Fruit fly (Drosophila melanogaster) whole organism, pupa: ENCODE results near the gene Hydr2.

Experiments
- CG10348 ChIP-seq: fragments of 200-800 bp; sonication (Bioruptor generic); IDR thresholded peaks from 2 replicates; pipeline ENCODE4 v1.3.6; 2022; ENCODE audit warnings: missing biosample characterization, missing genetic modification characterization
- CG12605 ChIP-seq: fragments of 200-800 bp; sonication (Bioruptor generic); IDR thresholded peaks from 2 replicates; pipeline ENCODE4 v1.3.6; 2022; ENCODE audit warnings: missing biosample characterization, missing genetic modification characterization
- CG13204 ChIP-seq: fragments of 200-800 bp; sonication (Bioruptor generic); optimal IDR thresholded peaks from 2 replicates; lab custom pipeline; 2018; ENCODE audit warnings: missing biosample characterization, mild to moderate bottlenecking, missing genetic modification characterization, moderate library complexity
- CG14655 ChIP-seq: fragments of 200-800 bp; sonication (Bioruptor generic); optimal IDR thresholded peaks from 3 replicates; lab custom pipeline; 2017; ENCODE audit warnings: mild to moderate bottlenecking, missing biosample characterization, missing genetic modification reagents, missing genetic modification characterization
- CG15710 ChIP-seq: fragments of 200-800 bp; sonication (Bioruptor generic); optimal IDR thresholded peaks from 2 replicates; lab custom pipeline; 2018; ENCODE audit warnings: missing biosample characterization, mild to moderate bottlenecking, missing genetic modification characterization, moderate library complexity
- CG17806 ChIP-seq: fragments of 200-800 bp; sonication (Bioruptor generic); optimal IDR thresholded peaks from 2 replicates; lab custom pipeline; 2018; ENCODE audit warnings: missing biosample characterization, mild to moderate bottlenecking, missing genetic modification characterization, moderate library complexity
- CG32121 ChIP-seq: fragments of 200-800 bp; sonication (Bioruptor generic); IDR thresholded peaks from 2 replicates; pipeline ENCODE4 v1.3.6; 2022; ENCODE audit warnings: missing biosample characterization, missing genetic modification characterization
- CG34367 ChIP-seq: fragments of 200-800 bp; sonication (Bioruptor generic); optimal IDR thresholded peaks from 2 replicates; lab custom pipeline; 2018; ENCODE audit warnings: missing biosample characterization, mild to moderate bottlenecking, missing genetic modification characterization
- CG4496 ChIP-seq: fragments of 200-800 bp; sonication (Bioruptor generic); IDR thresholded peaks from 3 replicates; pipeline ENCODE4 v1.3.6; 2022; ENCODE audit warnings: missing biosample characterization, missing genetic modification characterization
- CG8159 ChIP-seq: fragments of 200-800 bp; sonication (Bioruptor generic); optimal IDR thresholded peaks from 3 replicates; lab custom pipeline; 2018; ENCODE audit warnings: missing biosample characterization, mild to moderate bottlenecking, missing genetic modification characterization, moderate library complexity
- CG8301 ChIP-seq: fragments of 200-800 bp; sonication (Bioruptor generic); optimal IDR thresholded peaks from 2 replicates; lab custom pipeline; 2018; ENCODE audit warnings: missing biosample characterization, mild to moderate bottlenecking, missing genetic modification characterization
- CG9948 ChIP-seq: fragments of 200-800 bp; sonication (Bioruptor generic); optimal IDR thresholded peaks from 2 replicates; lab custom pipeline; 2018; ENCODE audit warnings: missing biosample characterization, mild to moderate bottlenecking, missing genetic modification characterization, moderate library complexity
- D1 ChIP-seq: fragments of 200-800 bp; sonication (Bioruptor generic); optimal IDR thresholded peaks from 2 replicates; lab custom pipeline; 2018; ENCODE audit warnings: missing biosample characterization, mild to moderate bottlenecking, missing genetic modification characterization, moderate library complexity
- EcR ChIP-seq: fragments of 200-800 bp; sonication (Bioruptor generic); optimal IDR thresholded peaks from 3 replicates; lab custom pipeline; 2019; ENCODE audit warnings: missing biosample characterization, missing genetic modification characterization, mild to moderate bottlenecking, moderate library complexity, missing genetic modification reagents
- Ets98B ChIP-seq: fragments of 200-800 bp; sonication (Bioruptor generic); IDR thresholded peaks from 2 replicates; pipeline ENCODE4 v1.3.6; 2022; ENCODE audit warnings: missing biosample characterization, missing genetic modification characterization
- Pif1A ChIP-seq: fragments of 200-800 bp; sonication (Bioruptor generic); optimal IDR thresholded peaks from 3 replicates; lab custom pipeline; 2016; ENCODE audit warnings: missing biosample characterization, missing genetic modification characterization
- Pif1B ChIP-seq: fragments of 200-800 bp; sonication (Bioruptor generic); optimal IDR thresholded peaks from 3 replicates; lab custom pipeline; 2016; ENCODE audit warnings: missing biosample characterization, missing genetic modification characterization
- Snoo ChIP-seq: fragments of 200-800 bp; sonication (Bioruptor generic); optimal IDR thresholded peaks from 3 replicates; lab custom pipeline; 2017; ENCODE audit warnings: missing biosample characterization, mild to moderate bottlenecking, missing genetic modification characterization, inconsistent platforms
- fd96Ca ChIP-seq: fragments of 200-800 bp; sonication (Bioruptor generic); IDR thresholded peaks from 3 replicates; pipeline ENCODE4 v1.3.6; 2022; ENCODE audit warnings: missing biosample characterization, missing genetic modification characterization
- gl ChIP-seq: fragments of 200-800 bp; sonication (Bioruptor generic); optimal IDR thresholded peaks from 2 replicates; lab custom pipeline; 2018; ENCODE audit warnings: missing biosample characterization, mild to moderate bottlenecking, missing genetic modification characterization
- rn ChIP-seq: fragments of 200-800 bp; sonication (Bioruptor generic); IDR thresholded peaks from 2 replicates; pipeline ENCODE4 v1.3.6; 2022; ENCODE audit warnings: missing biosample characterization, missing genetic modification characterization

Hydr2 gene

dm6 chr2L:3155804-3156203, 7.6 kb upstream of the Hydr2 start:
- TF ChIP-seq CG15710 (tag; lab: Kevin White, UChicago) (no peak), Ets98B (no peak), fd96Ca (GFP tag; lab: Robert Waterston, UW) (no peak), gl (tag; lab: Kevin White, UChicago) (no peak), CG10348 (GFP tag; lab: Robert Waterston, UW) (no peak), CG13204 (GFP tag; lab: Kevin White, UChicago) (no peak), CG8301 (tag; lab: Kevin White, UChicago) (no peak), rn (GFP tag; lab: Robert Waterston, UW) (no peak), CG8159 (tag; lab: Kevin White, UChicago) (no peak), Pif1B (GFP tag; lab: Kevin White, UChicago) (no peak), Snoo (tag; lab: Kevin White, UChicago) (no peak), CG14655 (GFP tag; lab: Kevin White, UChicago) (no peak), CG34367 (tag; lab: Kevin White, UChicago) (no peak), EcR (GFP tag; lab: Kevin White, UChicago) (no peak), Pif1A (no peak), CG12605 (GFP tag; lab: Robert Waterston, UW) (no peak), CG32121 (GFP tag; lab: Robert Waterston, UW) (no peak), CG9948 (tag; lab: Kevin White, UChicago) (no peak)
- TF ChIP-seq, all 21 proteins: peak for 0

- TF ChIP-seq CG9948 (tag; lab: Kevin White, UChicago) = no peak
- TF ChIP-seq Ets98B = peak; percentile 12; the same call in 1 of the 2 replicates
- peak; percentile 18 for TF ChIP-seq Pif1B (GFP tag; lab: Kevin White, UChicago)
- no peak for TF ChIP-seq D1 (tag; lab: Kevin White, UChicago)
- TF ChIP-seq fd96Ca (GFP tag; lab: Robert Waterston, UW) = no peak
- TF ChIP-seq CG34367 (tag; lab: Kevin White, UChicago) = peak; percentile 15
- peak; percentile 14 for TF ChIP-seq CG15710 (tag; lab: Kevin White, UChicago)
- no peak for TF ChIP-seq CG17806
- TF ChIP-seq Snoo (tag; lab: Kevin White, UChicago) = no peak
- no peak for TF ChIP-seq EcR (GFP tag; lab: Kevin White, UChicago)
- TF ChIP-seq CG4496 = peak; percentile 49; the same call in 1 of the 3 replicates
- no peak for TF ChIP-seq CG13204 (GFP tag; lab: Kevin White, UChicago)
- TF ChIP-seq CG32121 (GFP tag; lab: Robert Waterston, UW) = no peak
- peak; percentile 59 for TF ChIP-seq CG14655 (GFP tag; lab: Kevin White, UChicago)
- no peak for TF ChIP-seq CG8301 (tag; lab: Kevin White, UChicago)
- no peak for TF ChIP-seq gl (tag; lab: Kevin White, UChicago)
- TF ChIP-seq CG12605 (GFP tag; lab: Robert Waterston, UW) = no peak
- TF ChIP-seq CG10348 (GFP tag; lab: Robert Waterston, UW) = no peak
- TF ChIP-seq rn (GFP tag; lab: Robert Waterston, UW) = 0 out of 2 replicates have a peak, but pooled peaks have one; percentile 3
- TF ChIP-seq Pif1A = no peak
- peak; percentile 94 for TF ChIP-seq CG8159 (tag; lab: Kevin White, UChicago)
Observed at dm6 chr2L:3158260-3159072, 5.0 kb upstream of the Hydr2 start.

dm6 chr2L:3159144-3160000, 4.1 kb upstream of the Hydr2 start, which contains the start of the genes Mad and gkt:
TSS of gene Mad (minus strand) at chr2L:3159643.
TSS of gene gkt (plus strand) at chr2L:3159950.
- TF ChIP-seq gl (tag; lab: Kevin White, UChicago) (peak; percentile 27), CG4496 (no peak), EcR (GFP tag; lab: Kevin White, UChicago) (peak; percentile 59)

- TF ChIP-seq Pif1A (no peak), EcR (GFP tag; lab: Kevin White, UChicago) (no peak), CG8301 (tag; lab: Kevin White, UChicago) (no peak), gl (tag; lab: Kevin White, UChicago) (no peak), CG12605 (GFP tag; lab: Robert Waterston, UW) (no peak), Snoo (tag; lab: Kevin White, UChicago) (no peak), CG13204 (GFP tag; lab: Kevin White, UChicago) (no peak), D1 (tag; lab: Kevin White, UChicago) (no peak), CG32121 (GFP tag; lab: Robert Waterston, UW) (no peak), CG4496 (no peak), CG14655 (GFP tag; lab: Kevin White, UChicago) (no peak), CG15710 (tag; lab: Kevin White, UChicago) (no peak), rn (GFP tag; lab: Robert Waterston, UW) (no peak), CG10348 (GFP tag; lab: Robert Waterston, UW) (no peak), fd96Ca (GFP tag; lab: Robert Waterston, UW) (no peak), CG9948 (tag; lab: Kevin White, UChicago) (no peak), CG8159 (tag; lab: Kevin White, UChicago) (no peak), Ets98B (no peak), CG17806 (no peak), CG34367 (tag; lab: Kevin White, UChicago) (no peak)
Observed at dm6 chr2L:3164257-3165021, 994 bp downstream of the Hydr2 start.
